Worm (Caenorhabditis elegans) whole organism, L4/young adult: Measurements from ENCODE around the gene T09D3.8.

Experiments
- W03F9.2 ChIP-seq: fragments of 150-350 bp; optimal IDR thresholded peaks from 2 replicates; lab custom pipeline; 2014; ENCODE audit warnings: missing biosample characterization, missing genetic modification characterization
- dao-5 ChIP-seq: sonication (generic microtip); optimal IDR thresholded peaks from 2 replicates; lab custom pipeline; 2016; ENCODE audit warnings: missing genotype, missing genetic modification characterization, moderate library complexity, missing compliant biosample characterization
- him-1 ChIP-seq: sonication (generic microtip); optimal IDR thresholded peaks from 2 replicates; lab custom pipeline; 2016; ENCODE audit warnings: missing genotype, missing genetic modification reagents, missing genetic modification characterization, missing compliant biosample characterization

ce11 chrV:5322815-5323214 lies 42.1 kb upstream of the T09D3.8 start:
- TF ChIP-seq him-1 (no peak), W03F9.2 (tag; lab: Kevin White, UChicago) (no peak), dao-5 (no peak)
